Fruit fly (Drosophila melanogaster) whole organism, embryonic: ENCODE measurements around the gene CG31178.

ENCODE experiments used
- Adf1 ChIP-seq: fragments of 200-800 bp; sonication (Bioruptor generic); IDR thresholded peaks from 2 replicates; pipeline ENCODE4 v1.3.6; 2022; ENCODE audit warnings: missing biosample characterization, missing genetic modification characterization
- Asciz ChIP-seq: fragments of 200-800 bp; sonication (Bioruptor generic); optimal IDR thresholded peaks from 2 replicates; lab custom pipeline; 2017; ENCODE audit warnings: missing biosample characterization, mild to moderate bottlenecking, missing genetic modification characterization, missing genetic modification reagents
- Bteb2 ChIP-seq: fragments of 200-800 bp; sonication (Bioruptor generic); optimal IDR thresholded peaks from 2 replicates; lab custom pipeline; 2016; ENCODE audit warnings: missing biosample characterization, missing genetic modification characterization
- CG10267 ChIP-seq: fragments of 200-800 bp; sonication (Bioruptor generic); optimal IDR thresholded peaks from 2 replicates; lab custom pipeline; 2018; ENCODE audit warnings: missing biosample characterization, mild to moderate bottlenecking, missing genetic modification characterization, moderate library complexity
- CG10979 ChIP-seq: fragments of 200-800 bp; sonication (Bioruptor generic); optimal IDR thresholded peaks from 2 replicates; lab custom pipeline; 2018; ENCODE audit warnings: missing biosample characterization, mild to moderate bottlenecking, missing genetic modification characterization, moderate library complexity
- CG12744 ChIP-seq: fragments of 200-800 bp; sonication (Bioruptor generic); optimal IDR thresholded peaks from 2 replicates; lab custom pipeline; 2016; ENCODE audit warnings: missing biosample characterization, missing genetic modification characterization
- CG14014 ChIP-seq: fragments of 200-800 bp; sonication (Bioruptor generic); IDR thresholded peaks from 2 replicates; pipeline ENCODE4 v1.3.6; 2022; ENCODE audit warnings: missing biosample characterization, missing genetic modification characterization
- CG16813 ChIP-seq: fragments of 200-800 bp; sonication (Bioruptor generic); IDR thresholded peaks from 3 replicates; pipeline ENCODE4 v1.3.6; 2022; ENCODE audit warnings: missing biosample characterization, missing genetic modification characterization; ENCODE audit not compliant: partially characterized antibody
- CG17359 ChIP-seq: fragments of 200-800 bp; sonication (Bioruptor generic); optimal IDR thresholded peaks from 3 replicates; lab custom pipeline; 2018; ENCODE audit warnings: missing biosample characterization, mild to moderate bottlenecking, missing genetic modification characterization, moderate library complexity
- CG17568 ChIP-seq: fragments of 200-800 bp; sonication (Bioruptor generic); optimal IDR thresholded peaks from 2 replicates; lab custom pipeline; 2018; ENCODE audit warnings: missing biosample characterization, mild to moderate bottlenecking, missing genetic modification characterization, moderate library complexity
- CG2712 ChIP-seq: fragments of 200-800 bp; optimal IDR thresholded peaks from 3 replicates; lab custom pipeline; 2019; ENCODE audit warnings: missing biosample characterization, mild to moderate bottlenecking, missing genetic modification characterization, moderate library complexity
- CG34422 ChIP-seq: fragments of 200-800 bp; sonication (Bioruptor generic); IDR thresholded peaks from 3 replicates; pipeline ENCODE4 v1.3.6; 2022; ENCODE audit warnings: missing biosample characterization, missing genetic modification characterization
- CG4360 ChIP-seq: fragments of 200-800 bp; sonication (Bioruptor generic); IDR thresholded peaks from 2 replicates; pipeline ENCODE4 v1.3.6; 2022; ENCODE audit warnings: missing biosample characterization, missing genetic modification characterization
- CG5953 ChIP-seq: fragments of 200-800 bp; sonication (Bioruptor generic); IDR thresholded peaks from 2 replicates; pipeline ENCODE4 v1.3.6; 2022; ENCODE audit warnings: missing biosample characterization, missing genetic modification characterization
- CG6254 ChIP-seq: fragments of 200-800 bp; sonication (Bioruptor generic); optimal IDR thresholded peaks from 3 replicates; lab custom pipeline; 2017; ENCODE audit warnings: mild to moderate bottlenecking, missing biosample characterization, missing genetic modification reagents, missing genetic modification characterization
- CG6854 ChIP-seq: fragments of 200-800 bp; sonication (Bioruptor generic); optimal IDR thresholded peaks from 3 replicates; lab custom pipeline; 2017; ENCODE audit warnings: missing biosample characterization, mild to moderate bottlenecking, missing genetic modification characterization
- CG7271 ChIP-seq: fragments of 200-800 bp; sonication (Bioruptor generic); optimal IDR thresholded peaks from 2 replicates; lab custom pipeline; 2018; ENCODE audit warnings: missing biosample characterization, mild to moderate bottlenecking, missing genetic modification characterization, moderate library complexity
- CG7556 ChIP-seq: fragments of 200-800 bp; sonication (Bioruptor generic); optimal IDR thresholded peaks from 2 replicates; lab custom pipeline; 2017; ENCODE audit warnings: missing biosample characterization, mild to moderate bottlenecking, missing genetic modification characterization
- CG7987 ChIP-seq: fragments of 200-800 bp; sonication (Bioruptor generic); optimal IDR thresholded peaks from 2 replicates; lab custom pipeline; 2018; ENCODE audit warnings: missing biosample characterization, mild to moderate bottlenecking, missing genetic modification characterization, moderate library complexity
- CG8924 ChIP-seq: fragments of 200-800 bp; optimal IDR thresholded peaks from 3 replicates; lab custom pipeline; 2019; ENCODE audit warnings: missing biosample characterization, mild to moderate bottlenecking, missing genetic modification characterization, moderate library complexity
- Camta ChIP-seq: fragments of 200-800 bp; sonication (Bioruptor generic); optimal IDR thresholded peaks from 2 replicates; lab custom pipeline; 2016; ENCODE audit warnings: missing biosample characterization, missing genetic modification characterization
- Dad ChIP-seq: fragments of 200-800 bp; sonication (Bioruptor generic); optimal IDR thresholded peaks from 3 replicates; lab custom pipeline; 2016; ENCODE audit warnings: missing biosample characterization, missing genetic modification characterization
- Dfd ChIP-seq, 2 experiments: fragments of >200 bp; optimal IDR thresholded peaks; 2 replicates each; lab custom pipeline; 2017; ENCODE audit warnings: missing biosample characterization in 2 of 2, missing genetic modification characterization in 2 of 2
- Dip3 ChIP-seq: fragments of 200-800 bp; sonication (Bioruptor generic); optimal IDR thresholded peaks from 3 replicates; lab custom pipeline; 2016; ENCODE audit warnings: missing biosample characterization, missing genetic modification characterization
- Dref ChIP-seq: fragments of 200-800 bp; sonication (Bioruptor generic); IDR thresholded peaks from 2 replicates; pipeline ENCODE4 v1.3.6; 2022; ENCODE audit warnings: missing biosample characterization, missing genetic modification characterization
- Fer1 ChIP-seq: fragments of 200-800 bp; sonication (Bioruptor generic); optimal IDR thresholded peaks from 2 replicates; lab custom pipeline; 2017; ENCODE audit warnings: missing biosample characterization, mild to moderate bottlenecking, missing genetic modification characterization
- Fer2 ChIP-seq: fragments of 200-800 bp; sonication (Bioruptor generic); optimal IDR thresholded peaks from 2 replicates; lab custom pipeline; 2018; ENCODE audit warnings: missing biosample characterization, mild to moderate bottlenecking, missing genetic modification characterization, moderate library complexity
- H15 ChIP-seq: fragments of 200-800 bp; sonication (Bioruptor generic); IDR thresholded peaks from 3 replicates; pipeline ENCODE4 v1.3.6; 2022; ENCODE audit warnings: missing biosample characterization, missing genetic modification characterization
- MTF-1 ChIP-seq: fragments of 200-800 bp; sonication (Bioruptor generic); optimal IDR thresholded peaks from 2 replicates; lab custom pipeline; 2018; ENCODE audit warnings: missing biosample characterization, mild to moderate bottlenecking, missing genetic modification characterization, borderline replicate concordance
- PHDP ChIP-seq: fragments of 200-800 bp; sonication (Bioruptor generic); optimal IDR thresholded peaks from 3 replicates; lab custom pipeline; 2018; ENCODE audit warnings: missing biosample characterization, mild to moderate bottlenecking, missing genetic modification characterization, moderate library complexity
- Sox102F ChIP-seq: fragments of 200-800 bp; sonication (Bioruptor generic); optimal IDR thresholded peaks from 2 replicates; lab custom pipeline; 2018; ENCODE audit warnings: missing biosample characterization, mild to moderate bottlenecking, missing genetic modification characterization, moderate library complexity
- al ChIP-seq: fragments of 200-800 bp; sonication (Bioruptor generic); IDR thresholded peaks from 2 replicates; pipeline ENCODE4 v1.3.6; 2022; ENCODE audit warnings: missing biosample characterization, missing genetic modification characterization
- ara ChIP-seq: fragments of 200-800 bp; sonication (Bioruptor generic); IDR thresholded peaks from 2 replicates; pipeline ENCODE4 v1.3.6; 2022; ENCODE audit warnings: missing biosample characterization, missing genetic modification characterization
- chinmo ChIP-seq: fragments of 200-800 bp; sonication (Bioruptor generic); IDR thresholded peaks from 4 replicates; pipeline ENCODE4 v1.3.6; 2022; ENCODE audit warnings: missing biosample characterization, missing genetic modification characterization; ENCODE audit not compliant: partially characterized antibody
- dan ChIP-seq: fragments of 200-800 bp; sonication (Bioruptor generic); IDR thresholded peaks from 2 replicates; pipeline ENCODE4 v1.3.6; 2022; ENCODE audit warnings: missing biosample characterization, missing genetic modification characterization
- dati ChIP-seq: fragments of 200-800 bp; sonication (Bioruptor generic); IDR thresholded peaks from 2 replicates; pipeline ENCODE4 v1.3.6; 2022; ENCODE audit warnings: missing biosample characterization, missing genetic modification characterization
- dmrt99B ChIP-seq: fragments of 200-800 bp; sonication (Bioruptor generic); optimal IDR thresholded peaks from 2 replicates; lab custom pipeline; 2018; ENCODE audit warnings: missing biosample characterization, mild to moderate bottlenecking, missing genetic modification characterization, moderate library complexity
- kay ChIP-seq: fragments of 200-800 bp; sonication (Bioruptor generic); optimal IDR thresholded peaks from 2 replicates; lab custom pipeline; 2016; ENCODE audit warnings: missing biosample characterization, missing genetic modification characterization
- ken ChIP-seq: fragments of 200-800 bp; sonication (Bioruptor generic); IDR thresholded peaks from 3 replicates; pipeline ENCODE4 v1.3.6; 2022; ENCODE audit warnings: missing biosample characterization, missing genetic modification characterization
- lov ChIP-seq, 2 experiments: fragments of 200-800 bp in 1 of 2; fragments of >200 bp in 1 of 2; sonication (Bioruptor generic) in 1 of 2; IDR thresholded peaks in 1 of 2; optimal IDR thresholded peaks in 1 of 2; 2 replicates in 1 of 2; 3 replicates in 1 of 2; pipeline versions ENCODE4 v1.3.6 to Lab custom; 2017 to 2022; ENCODE audit warnings: missing biosample characterization in 1 of 2, missing genetic modification characterization in 1 of 2
- psq ChIP-seq: fragments of 200-800 bp; sonication (Bioruptor generic); optimal IDR thresholded peaks from 2 replicates; lab custom pipeline; 2017; ENCODE audit warnings: missing biosample characterization, missing genetic modification characterization
- sc ChIP-seq, 3 experiments: fragments of >200 bp in 2 of 3; fragments of 200-800 bp in 1 of 3; sonication (Bioruptor generic) in 1 of 3; optimal IDR thresholded peaks; 2 replicates in 2 of 3; 3 replicates in 1 of 3; lab custom pipeline; 2017; ENCODE audit warnings: mild to moderate bottlenecking in 1 of 3, missing biosample characterization in 1 of 3, missing genetic modification characterization in 1 of 3, missing genetic modification reagents in 1 of 3
- slp2 ChIP-seq: fragments of 200-800 bp; sonication (Bioruptor generic); optimal IDR thresholded peaks from 2 replicates; lab custom pipeline; 2016; ENCODE audit warnings: missing biosample characterization, missing genetic modification characterization
- stc ChIP-seq: fragments of 200-800 bp; sonication (Bioruptor generic); IDR thresholded peaks from 2 replicates; pipeline ENCODE4 v1.3.6; 2022; ENCODE audit warnings: missing biosample characterization, missing genetic modification characterization
- tap ChIP-seq: fragments of 200-800 bp; optimal IDR thresholded peaks from 3 replicates; lab custom pipeline; 2019; ENCODE audit warnings: missing biosample characterization, mild to moderate bottlenecking, missing genetic modification characterization, moderate library complexity
- tx ChIP-seq: fragments of 200-800 bp; sonication (Bioruptor generic); optimal IDR thresholded peaks from 2 replicates; lab custom pipeline; 2016; ENCODE audit warnings: missing biosample characterization, missing genetic modification characterization
- zen ChIP-seq: fragments of 200-800 bp; sonication (Bioruptor generic); optimal IDR thresholded peaks from 3 replicates; lab custom pipeline; 2018; ENCODE audit warnings: missing biosample characterization, mild to moderate bottlenecking, missing genetic modification characterization, moderate library complexity

Gene CG31178

dm6 chr3R:21837069-21837977 lies 36.2 kb upstream of the CG31178 start (continued):
- TF ChIP-seq Fer2 (tag; lab: Kevin White, UChicago) = no peak
- TF ChIP-seq CG17359 (tag; lab: Kevin White, UChicago) = peak; percentile 81
- TF ChIP-seq lov (optimal IDR thresholded peaks at IDR 0.05; lab: Kevin White, UChicago) = no peak
- no peak for TF ChIP-seq lov (GFP tag; IDR thresholded peaks at IDR 0.05; lab: Robert Waterston, UW)
- no peak for TF ChIP-seq Dip3 (GFP tag; lab: Kevin White, UChicago)
- TF ChIP-seq CG7987 (GFP tag; lab: Kevin White, UChicago) = no peak
- TF ChIP-seq chinmo (GFP tag; lab: Robert Waterston, UW) = peak; percentile 77; the same call in 3 of the 4 replicates
- peak; percentile 65 for TF ChIP-seq ara
- no peak for TF ChIP-seq CG7271 (tag; lab: Kevin White, UChicago)
- TF ChIP-seq Fer1 (GFP tag; lab: Kevin White, UChicago) = peak; percentile 51
- no peak for TF ChIP-seq CG14014 (GFP tag; lab: Robert Waterston, UW)
- peak; percentile 58 for TF ChIP-seq Asciz (GFP tag; lab: Kevin White, UChicago)
- TF ChIP-seq CG7556 (GFP tag; lab: Kevin White, UChicago) = peak; percentile 29
- peak; percentile 73 for TF ChIP-seq tap
- TF ChIP-seq CG10267 (tag; lab: Kevin White, UChicago) = peak; percentile 25
- TF ChIP-seq Bteb2 (GFP tag; lab: Kevin White, UChicago) = no peak
- no peak; the same call in 2 of the 3 replicates for TF ChIP-seq CG34422 (GFP tag; lab: Robert Waterston, UW)
- 0 out of 3 replicates have a peak, but pooled peaks have one; percentile 55 for TF ChIP-seq H15 (GFP tag; lab: Robert Waterston, UW)
- TF ChIP-seq dmrt99B (tag; lab: Kevin White, UChicago) = peak; percentile 86
- peak; percentile 34 for TF ChIP-seq CG8924 (tag; lab: Kevin White, UChicago)
- peak; percentile 8 for TF ChIP-seq CG6854 (GFP tag; lab: Kevin White, UChicago)
- TF ChIP-seq ken = no peak
- no peak for TF ChIP-seq dan (GFP tag; lab: Robert Waterston, UW)
- TF ChIP-seq tx (GFP tag; lab: Kevin White, UChicago) = no peak
- no peak for TF ChIP-seq Dad (GFP tag; lab: Kevin White, UChicago)
- no peak for TF ChIP-seq CG12744 (GFP tag; lab: Kevin White, UChicago)
- TF ChIP-seq Adf1 = peak; percentile 56
- TF ChIP-seq PHDP (tag; lab: Kevin White, UChicago) = no peak
- no peak for TF ChIP-seq Camta (GFP tag; lab: Kevin White, UChicago)
- no peak for TF ChIP-seq al (GFP tag; lab: Robert Waterston, UW)
- TF ChIP-seq CG4360 = peak; percentile 93
- no peak for TF ChIP-seq sc (optimal IDR thresholded peaks at IDR 0.05; lab: Kevin White, UChicago)
- no peak for TF ChIP-seq sc (GFP tag; optimal IDR thresholded peaks at IDR 0.05; lab: Kevin White, UChicago)
- TF ChIP-seq CG2712 (tag; lab: Kevin White, UChicago) = peak; percentile 34
- TF ChIP-seq slp2 = no peak
- TF ChIP-seq kay (GFP tag; lab: Kevin White, UChicago) = no peak
- peak; percentile 56; the same call in 1 of the 2 replicates for TF ChIP-seq stc (GFP tag; lab: Robert Waterston, UW)
- TF ChIP-seq CG5953 (GFP tag; lab: Robert Waterston, UW) = no peak
- no peak for TF ChIP-seq CG16813
- TF ChIP-seq CG6254 (GFP tag; lab: Kevin White, UChicago) = peak; percentile 19
- TF ChIP-seq dati (GFP tag; lab: Robert Waterston, UW) = no peak
- peak in 1 of 2 experiments; percentile 87 for TF ChIP-seq Dfd (GFP tag; optimal IDR thresholded peaks at IDR 0.05; lab: Kevin White, UChicago)
- TF ChIP-seq zen (tag; lab: Kevin White, UChicago) = no peak
- TF ChIP-seq MTF-1 (GFP tag; lab: Kevin White, UChicago) = no peak
- TF ChIP-seq Dref = no peak
- TF ChIP-seq CG10979 (tag; lab: Kevin White, UChicago) = peak; percentile 48
- TF ChIP-seq Sox102F = no peak
- no peak for TF ChIP-seq psq (GFP tag; lab: Kevin White, UChicago)
- TF ChIP-seq CG17568 (GFP tag; lab: Kevin White, UChicago) = no peak
